Worm (Caenorhabditis elegans): ENCODE data around the gene scl-25.
"Not testable (repeated sequence)": the region's sequence is repeated elsewhere in the genome, so short reads cannot be mapped to it uniquely, and the experiment has no call there.

The scl-25 gene

DNA sequence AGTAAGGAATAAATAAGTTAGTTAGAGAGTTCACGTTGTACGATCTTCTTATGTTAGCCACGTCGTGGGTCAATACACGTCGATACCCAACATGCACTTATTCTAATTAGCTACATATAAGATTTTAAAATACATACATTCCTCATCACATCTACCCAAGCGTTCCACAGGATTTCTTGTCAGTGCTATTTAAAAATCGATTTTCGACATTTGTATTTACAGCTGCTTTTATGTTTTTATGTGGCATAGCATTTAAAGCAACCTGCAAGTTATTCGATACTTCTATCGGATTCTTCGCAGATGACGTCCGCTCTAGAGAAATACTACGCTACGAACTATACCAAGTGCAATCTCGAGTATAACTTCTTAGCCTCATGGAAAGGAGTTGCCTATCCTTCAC, 30.0 kb downstream of the scl-25 start, which contains the start of gene srh-115:
Gene srh-115, plus strand, starts transcription at position 301 of the 400 bp plus-strand sequence.
- TF ChIP-seq W03F9.2 (tag; optimal IDR thresholded peaks at IDR 0.05): no peak
- TF ChIP-seq him-1 (tag; optimal IDR thresholded peaks at IDR 0.05): no peak
- TF ChIP-seq dao-5 (tag; optimal IDR thresholded peaks at IDR 0.05): no peak

- TF ChIP-seq dao-5 (tag; optimal IDR thresholded peaks at IDR 0.05) (no peak), him-1 (tag; optimal IDR thresholded peaks at IDR 0.05) (no peak), W03F9.2 (tag; optimal IDR thresholded peaks at IDR 0.05) (no peak)
Observed at ce11 chrV:17257637-17258036, 32.1 kb downstream of the scl-25 start.

DNA sequence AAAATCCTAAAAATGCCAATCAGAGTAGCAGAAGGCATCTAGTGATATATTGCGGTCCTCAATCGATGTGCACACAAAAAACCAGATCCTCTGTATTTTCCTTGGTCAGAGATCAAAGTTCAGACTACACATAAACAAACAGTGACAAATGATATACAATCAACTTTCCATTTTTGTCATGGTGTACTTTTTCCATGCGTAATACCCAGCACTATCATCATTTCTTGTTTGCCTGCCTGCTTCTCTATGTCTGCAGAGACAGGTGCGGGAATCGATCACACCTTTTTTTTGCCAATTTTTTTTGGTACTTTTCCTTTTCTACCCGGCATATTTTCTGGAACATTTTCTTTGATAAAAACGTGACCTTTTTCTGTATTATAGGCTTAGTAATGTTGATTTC, 32.8 kb downstream of the scl-25 start:
- no peak for TF ChIP-seq dao-5 (tag; optimal IDR thresholded peaks at IDR 0.05)
- no peak for TF ChIP-seq W03F9.2 (tag; optimal IDR thresholded peaks at IDR 0.05)
- no peak for TF ChIP-seq him-1 (tag; optimal IDR thresholded peaks at IDR 0.05)

DNA sequence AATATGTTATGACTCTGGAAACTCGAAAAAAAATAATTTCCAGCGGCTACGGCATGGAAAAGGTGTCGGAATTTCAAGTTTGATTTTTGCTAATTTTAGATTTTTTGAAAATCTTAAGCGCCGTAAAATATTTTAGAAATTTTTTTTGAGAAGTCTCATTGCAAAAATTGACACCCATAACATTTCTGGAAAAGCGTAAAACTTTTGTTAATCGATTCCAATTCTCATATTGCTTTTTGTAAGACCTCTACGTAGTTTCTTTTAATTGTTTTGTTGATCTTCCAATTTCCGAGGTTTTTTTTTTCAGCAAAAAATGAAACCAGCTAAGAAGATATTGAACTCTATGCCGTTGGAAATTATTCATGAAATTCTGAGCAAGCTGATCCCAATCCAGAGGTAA, 33.4 kb downstream of the scl-25 start, which contains the start of gene fbxa-85:
Gene fbxa-85, plus strand, starts transcription at position 301 of the 400 bp plus-strand sequence.
- TF ChIP-seq him-1 (tag; optimal IDR thresholded peaks at IDR 0.05): no peak

- TF ChIP-seq W03F9.2 (tag; optimal IDR thresholded peaks at IDR 0.05) (no peak), him-1 (tag; optimal IDR thresholded peaks at IDR 0.05) (no peak), dao-5 (tag; optimal IDR thresholded peaks at IDR 0.05) (no peak)
Observed at ce11 chrV:17261385-17261784, 35.9 kb downstream of the scl-25 start.

- TF ChIP-seq W03F9.2, dao-5, him-1 (tag; optimal IDR thresholded peaks at IDR 0.05): not testable (repeated sequence)
Observed at ce11 chrV:17264855-17265254, 39.4 kb downstream of the scl-25 start, which contains the start of gene K10G4.3. Gene K10G4.3, minus strand, starts transcription at chrV:17264955.

- TF ChIP-seq him-1 (tag; optimal IDR thresholded peaks at IDR 0.05): no peak
Observed at ce11 chrV:17272112-17272511, 46.6 kb downstream of the scl-25 start.

DNA sequence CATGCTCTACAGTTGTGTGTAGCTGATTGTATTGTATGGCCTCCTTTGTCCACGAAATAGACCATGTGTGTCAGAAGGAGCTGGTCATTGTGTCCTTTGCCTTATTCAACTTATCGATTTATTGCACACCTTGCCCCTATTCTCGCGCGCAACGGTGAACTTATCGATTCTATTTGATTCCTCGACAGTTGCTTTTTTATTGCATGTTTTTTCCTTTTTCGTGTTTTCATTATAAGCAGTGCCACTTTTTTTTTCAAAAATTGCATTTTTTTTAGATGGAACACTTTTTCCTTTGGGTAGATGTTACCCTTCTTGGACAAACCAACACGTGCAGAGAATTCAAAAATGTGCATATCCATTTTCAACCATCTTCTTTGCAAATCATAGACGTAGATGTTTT, 47.8 kb downstream of the scl-25 start, which contains the start of gene K10G4.10:
Gene K10G4.10, plus strand, starts transcription at position 301 of the 400 bp plus-strand sequence.
- TF ChIP-seq W03F9.2 (tag; optimal IDR thresholded peaks at IDR 0.05) (no peak), dao-5 (tag; optimal IDR thresholded peaks at IDR 0.05) (no peak), him-1 (tag; optimal IDR thresholded peaks at IDR 0.05) (no peak)
